Worm (Caenorhabditis elegans) whole organism, L1 larva: Measurements from ENCODE around the gene F20G2.5.

Experiments
- alr-1 ChIP-seq: fragments of 200-800 bp; sonication (Bioruptor generic); optimal IDR thresholded peaks from 2 replicates; lab custom pipeline; 2018; ENCODE audit warnings: borderline replicate concordance, mild to moderate bottlenecking, missing genetic modification characterization, missing compliant biosample characterization
- blmp-1 ChIP-seq: fragments of 150-350 bp; optimal IDR thresholded peaks from 2 replicates; lab custom pipeline; 2014; ENCODE audit warnings: missing biosample characterization, missing genetic modification characterization
- ceh-8 ChIP-seq: fragments of 200-800 bp; sonication (Bioruptor generic); optimal IDR thresholded peaks from 2 replicates; lab custom pipeline; 2018; ENCODE audit warnings: mild to moderate bottlenecking, missing genetic modification characterization, moderate library complexity, missing compliant biosample characterization
- ceh-82 ChIP-seq, 3 experiments: fragments of 150-350 bp in 1 of 3; sonication (generic microtip) in 2 of 3; optimal IDR thresholded peaks; 2 replicates each; lab custom pipeline; 2014 to 2017; ENCODE audit warnings: missing biosample characterization in 3 of 3, missing genetic modification characterization in 3 of 3
- ces-1 ChIP-seq: fragments of 150-350 bp; optimal IDR thresholded peaks from 2 replicates; lab custom pipeline; 2014; ENCODE audit warnings: missing biosample characterization, missing genetic modification reagents, missing genetic modification characterization
- efl-3 ChIP-seq: fragments of 200-800 bp; sonication (Bioruptor generic); optimal IDR thresholded peaks from 2 replicates; lab custom pipeline; 2018; ENCODE audit warnings: mild to moderate bottlenecking, missing genetic modification characterization, missing compliant biosample characterization
- egl-13 ChIP-seq: sonication (generic microtip); optimal IDR thresholded peaks from 2 replicates; lab custom pipeline; 2016; ENCODE audit warnings: missing genotype, missing genetic modification reagents, missing genetic modification characterization, missing compliant biosample characterization
- egl-27 ChIP-seq, 2 experiments: fragments of 150-350 bp in 1 of 2; sonication (generic microtip); optimal IDR thresholded peaks; 3 replicates each; lab custom pipeline; 2017 to 2018; ENCODE audit warnings: missing biosample characterization in 2 of 2, missing genetic modification characterization in 2 of 2, missing genetic modification reagents in 2 of 2
- elt-3 ChIP-seq, 6 experiments: fragments of 150-350 bp in 1 of 6; sonication (generic microtip); optimal IDR thresholded peaks; 2 replicates each; lab custom pipeline; 2017 to 2018; ENCODE audit warnings: missing biosample characterization in 6 of 6, missing genetic modification characterization in 6 of 6, inconsistent platforms in 1 of 6
- ets-5 ChIP-seq: fragments of 200-800 bp; sonication (Bioruptor generic); IDR thresholded peaks from 2 replicates; pipeline ENCODE4 v1.3.6; 2022; ENCODE audit warnings: missing genetic modification characterization, missing compliant biosample characterization
- fkh-8 ChIP-seq: sonication (generic microtip); optimal IDR thresholded peaks from 2 replicates; lab custom pipeline; 2016; ENCODE audit warnings: mild to moderate bottlenecking, missing genetic modification characterization, missing compliant biosample characterization
- fos-1 ChIP-seq: fragments of 150-350 bp; optimal IDR thresholded peaks from 2 replicates; lab custom pipeline; 2014; ENCODE audit warnings: missing biosample characterization, missing genetic modification characterization
- grh-1 ChIP-seq: fragments of 200-800 bp; sonication (Bioruptor generic); IDR thresholded peaks from 2 replicates; pipeline ENCODE4 v1.3.6; 2022; ENCODE audit warnings: missing genetic modification reagents, missing genetic modification characterization, missing compliant biosample characterization
- hlh-17 ChIP-seq: fragments of 200-800 bp; sonication (Bioruptor generic); optimal IDR thresholded peaks from 2 replicates; lab custom pipeline; 2018; ENCODE audit warnings: missing genetic modification characterization, mild to moderate bottlenecking, missing compliant biosample characterization, moderate library complexity, borderline replicate concordance
- hlh-4 ChIP-seq: sonication (generic microtip); optimal IDR thresholded peaks from 2 replicates; lab custom pipeline; 2016; ENCODE audit warnings: mild to moderate bottlenecking, missing genetic modification characterization, missing compliant biosample characterization
- lin-15B ChIP-seq: fragments of 150-350 bp; sonication (generic microtip); optimal IDR thresholded peaks from 3 replicates; lab custom pipeline; 2014; ENCODE audit warnings: missing biosample characterization, missing genetic modification characterization
- lin-35 ChIP-seq, 2 experiments: fragments of 150-350 bp; optimal IDR thresholded peaks; 2 replicates each; lab custom pipeline; 2014; ENCODE audit warnings: missing biosample characterization in 2 of 2, missing genetic modification characterization in 2 of 2, missing genetic modification reagents in 2 of 2
- lir-3 ChIP-seq: sonication (generic microtip); optimal IDR thresholded peaks from 2 replicates; lab custom pipeline; 2016; ENCODE audit warnings: mild to moderate bottlenecking, missing genetic modification characterization, moderate library complexity, missing compliant biosample characterization; ENCODE audit not compliant: poor library complexity
- lsy-2 ChIP-seq, 2 experiments: fragments of 150-350 bp; optimal IDR thresholded peaks; 2 replicates each; lab custom pipeline; 2014; ENCODE audit warnings: missing biosample characterization in 2 of 2, missing genetic modification characterization in 2 of 2
- mab-9 ChIP-seq: fragments of 200-800 bp; sonication (Bioruptor generic); IDR thresholded peaks from 2 replicates; pipeline ENCODE4 v1.3.6; 2022; ENCODE audit warnings: missing genetic modification reagents, missing genetic modification characterization, missing compliant biosample characterization
- mef-2 ChIP-seq: fragments of 150-350 bp; optimal IDR thresholded peaks from 2 replicates; lab custom pipeline; 2014; ENCODE audit warnings: missing biosample characterization, missing genetic modification characterization
- mep-1 ChIP-seq: fragments of 150-350 bp; optimal IDR thresholded peaks from 2 replicates; lab custom pipeline; 2014; ENCODE audit warnings: missing biosample characterization, missing genetic modification characterization
- nhr-11 ChIP-seq: fragments of 150-350 bp; optimal IDR thresholded peaks from 2 replicates; lab custom pipeline; 2014; ENCODE audit warnings: missing biosample characterization, missing genetic modification characterization
- nhr-12 ChIP-seq: sonication (generic microtip); optimal IDR thresholded peaks from 2 replicates; lab custom pipeline; 2017; ENCODE audit warnings: missing biosample characterization, missing genetic modification characterization
- nhr-237 ChIP-seq: fragments of 150-350 bp; optimal IDR thresholded peaks from 2 replicates; lab custom pipeline; 2014; ENCODE audit warnings: missing biosample characterization, missing genetic modification characterization
- nhr-28 ChIP-seq: fragments of 150-350 bp; optimal IDR thresholded peaks from 2 replicates; lab custom pipeline; 2014; ENCODE audit warnings: missing biosample characterization, missing genetic modification characterization
- nhr-47 ChIP-seq: sonication (generic microtip); optimal IDR thresholded peaks from 2 replicates; lab custom pipeline; 2016; ENCODE audit warnings: mild to moderate bottlenecking, missing genetic modification characterization, moderate library complexity, missing compliant biosample characterization
- nhr-76 ChIP-seq: sonication (generic microtip); optimal IDR thresholded peaks from 2 replicates; lab custom pipeline; 2017; ENCODE audit warnings: missing biosample characterization, missing genetic modification characterization
- nhr-77 ChIP-seq: fragments of 150-350 bp; optimal IDR thresholded peaks from 2 replicates; lab custom pipeline; 2014; ENCODE audit warnings: missing biosample characterization, missing genetic modification characterization
- pag-3 ChIP-seq: sonication (generic microtip); optimal IDR thresholded peaks from 2 replicates; lab custom pipeline; 2017; ENCODE audit warnings: missing genetic modification characterization, mild to moderate bottlenecking, missing compliant biosample characterization, antibody characterized with exemption, borderline replicate concordance; ENCODE audit not compliant: insufficient read depth
- pax-3 ChIP-seq: fragments of 200-800 bp; sonication (Bioruptor generic); optimal IDR thresholded peaks from 2 replicates; lab custom pipeline; 2018; ENCODE audit warnings: mild to moderate bottlenecking, missing genetic modification characterization, moderate library complexity, missing compliant biosample characterization
- skn-1 ChIP-seq: fragments of 150-350 bp; optimal IDR thresholded peaks from 2 replicates; lab custom pipeline; 2014; ENCODE audit warnings: missing biosample characterization, missing genetic modification characterization
- snpc-4 ChIP-seq: fragments of 150-350 bp; optimal IDR thresholded peaks from 2 replicates; lab custom pipeline; 2014; ENCODE audit warnings: missing biosample characterization, missing genetic modification characterization
- sox-4 ChIP-seq: sonication (generic microtip); optimal IDR thresholded peaks from 2 replicates; lab custom pipeline; 2016; ENCODE audit warnings: missing genetic modification characterization, missing compliant biosample characterization
- sup-37 ChIP-seq: fragments of 200-800 bp; sonication (Bioruptor generic); optimal IDR thresholded peaks from 2 replicates; lab custom pipeline; 2018; ENCODE audit warnings: mild to moderate bottlenecking, missing genetic modification characterization, missing compliant biosample characterization
- swsn-7 ChIP-seq: sonication (generic microtip); optimal IDR thresholded peaks from 2 replicates; lab custom pipeline; 2016; ENCODE audit warnings: missing genetic modification characterization, missing compliant biosample characterization
- tbx-2 ChIP-seq: sonication (generic microtip); optimal IDR thresholded peaks from 2 replicates; lab custom pipeline; 2016; ENCODE audit warnings: missing genetic modification characterization, missing compliant biosample characterization
- tlp-1 ChIP-seq: fragments of 150-350 bp; optimal IDR thresholded peaks from 2 replicates; lab custom pipeline; 2014; ENCODE audit warnings: missing biosample characterization, missing genetic modification characterization
- unc-130 ChIP-seq: fragments of 150-350 bp; optimal IDR thresholded peaks from 2 replicates; lab custom pipeline; 2017; ENCODE audit warnings: missing biosample characterization, missing genetic modification characterization, inconsistent platforms
- unc-30 ChIP-seq: sonication (generic microtip); optimal IDR thresholded peaks from 2 replicates; lab custom pipeline; 2017; ENCODE audit warnings: missing biosample characterization, missing genetic modification characterization
- unc-62 ChIP-seq: fragments of 150-350 bp; optimal IDR thresholded peaks from 2 replicates; lab custom pipeline; 2014; ENCODE audit warnings: missing biosample characterization, missing genetic modification reagents, missing genetic modification characterization
- unc-98 ChIP-seq: fragments of 200-800 bp; sonication (Bioruptor generic); IDR thresholded peaks from 2 replicates; pipeline ENCODE4 v1.3.6; 2022; ENCODE audit warnings: missing genetic modification characterization, missing compliant biosample characterization
- vab-15 ChIP-seq: sonication (generic microtip); optimal IDR thresholded peaks from 2 replicates; lab custom pipeline; 2017; ENCODE audit warnings: missing genotype, mild to moderate bottlenecking, missing genetic modification characterization, missing compliant biosample characterization
- xbp-1 ChIP-seq: sonication (generic microtip); optimal IDR thresholded peaks from 2 replicates; lab custom pipeline; 2016; ENCODE audit warnings: missing genetic modification characterization, missing compliant biosample characterization
- zag-1 ChIP-seq: fragments of 150-350 bp; optimal IDR thresholded peaks from 2 replicates; lab custom pipeline; 2014; ENCODE audit warnings: missing biosample characterization, missing genetic modification characterization
- ztf-11 ChIP-seq, 2 experiments: sonication (generic microtip); optimal IDR thresholded peaks; 2 replicates each; lab custom pipeline; 2016 to 2017; ENCODE audit warnings: missing genetic modification characterization in 2 of 2, missing biosample characterization in 1 of 2, missing compliant biosample characterization in 1 of 2
- ztf-4 ChIP-seq: fragments of 150-350 bp; optimal IDR thresholded peaks from 2 replicates; lab custom pipeline; 2014; ENCODE audit warnings: missing biosample characterization, missing genetic modification characterization

F20G2.5 gene

ce11 chrV:13790557-13790956 is 19.2 kb downstream of the F20G2.5 start (continued):
- TF ChIP-seq pag-3 (tag; lab: Kevin White, UChicago) (no peak), grh-1 (peak; percentile 91), ztf-11 (tag; optimal IDR thresholded peaks at IDR 0.05; lab: Kevin White, UChicago) (peak in 1 of 2 experiments; percentile 25), swsn-7 (tag; lab: Kevin White, UChicago) (no peak), mef-2 (tag; lab: Kevin White, UChicago) (no peak), egl-13 (tag; lab: Kevin White, UChicago) (no peak), unc-62 (GFP tag; lab: Kevin White, UChicago) (no peak), nhr-11 (tag; lab: Kevin White, UChicago) (no peak), zag-1 (tag; lab: Kevin White, UChicago) (no peak), mep-1 (tag; lab: Kevin White, UChicago) (peak; percentile 37), pax-3 (tag; lab: Kevin White, UChicago) (no peak), fos-1 (no peak), nhr-47 (tag; lab: Kevin White, UChicago) (no peak), fkh-8 (no peak), nhr-12 (tag; lab: Kevin White, UChicago) (no peak), unc-130 (tag; lab: Kevin White, UChicago) (peak; percentile 31), tlp-1 (tag; lab: Kevin White, UChicago) (no peak), xbp-1 (tag; lab: Kevin White, UChicago) (no peak), lsy-2 (tag; optimal IDR thresholded peaks at IDR 0.05; lab: Kevin White, UChicago) (peak in 1 of 2 experiments; percentile 58), snpc-4 (tag; lab: Kevin White, UChicago) (no peak), sox-4 (no peak), ceh-82 (tag; optimal IDR thresholded peaks at IDR 0.05; lab: Kevin White, UChicago) (no peak), efl-3 (GFP tag; lab: Kevin White, UChicago) (no peak), tbx-2 (tag; lab: Kevin White, UChicago) (peak; percentile 20), ztf-4 (tag; lab: Kevin White, UChicago) (no peak), lin-35 (GFP tag; optimal IDR thresholded peaks at IDR 0.05; lab: Kevin White, UChicago) (peak in 1 of 2 experiments; percentile 57), unc-30 (no peak), elt-3 (tag; optimal IDR thresholded peaks at IDR 0.05; lab: Kevin White, UChicago) (peak in 2 of 6 experiments; percentile 54 to 67), blmp-1 (tag; lab: Kevin White, UChicago) (peak; percentile 54), vab-15 (tag; lab: Kevin White, UChicago) (peak; percentile 32), hlh-17 (GFP tag; lab: Kevin White, UChicago) (no peak), ceh-8 (GFP tag; lab: Kevin White, UChicago) (no peak), mab-9 (GFP tag; lab: Robert Waterston, UW) (no peak), unc-98 (GFP tag; lab: Robert Waterston, UW) (no peak), nhr-28 (tag; lab: Kevin White, UChicago) (no peak), alr-1 (tag; lab: Kevin White, UChicago) (no peak), nhr-237 (no peak), skn-1 (no peak), lin-15B (tag; lab: Kevin White, UChicago) (no peak), lir-3 (no peak), nhr-76 (tag; lab: Kevin White, UChicago) (no peak), ets-5 (GFP tag; lab: Robert Waterston, UW) (no peak), hlh-4 (tag; lab: Kevin White, UChicago) (no peak), ces-1 (GFP tag; lab: Kevin White, UChicago) (no peak), egl-27 (tag; optimal IDR thresholded peaks at IDR 0.05; lab: Kevin White, UChicago) (no peak), nhr-77 (tag; lab: Kevin White, UChicago) (no peak), sup-37 (no peak)
